Worm (Caenorhabditis elegans) whole organism, L1 larva: ENCODE measurements around the gene nhr-38.
A peak's percentile ranks its signal among the peaks of the same experiment; 100 is the strongest.

Source experiments
- C04F5.9 ChIP-seq: sonication (generic microtip); optimal IDR thresholded peaks from 2 replicates; lab custom pipeline; 2016; ENCODE audit warnings: missing genetic modification characterization, missing compliant biosample characterization
- C16A3.4 ChIP-seq: fragments of 150-350 bp; optimal IDR thresholded peaks from 2 replicates; lab custom pipeline; 2014; ENCODE audit warnings: missing biosample characterization, missing genetic modification characterization
- F16B12.6 ChIP-seq: fragments of 150-350 bp; optimal IDR thresholded peaks from 2 replicates; lab custom pipeline; 2014; ENCODE audit warnings: missing biosample characterization, missing genetic modification characterization
- aha-1 ChIP-seq: fragments of 150-350 bp; optimal IDR thresholded peaks from 2 replicates; lab custom pipeline; 2014; ENCODE audit warnings: missing biosample characterization, missing genetic modification characterization
- alr-1 ChIP-seq: fragments of 200-800 bp; sonication (Bioruptor generic); optimal IDR thresholded peaks from 2 replicates; lab custom pipeline; 2018; ENCODE audit warnings: borderline replicate concordance, mild to moderate bottlenecking, missing genetic modification characterization, missing compliant biosample characterization
- ceh-82 ChIP-seq, 3 experiments: fragments of 150-350 bp in 1 of 3; sonication (generic microtip) in 2 of 3; optimal IDR thresholded peaks; 2 replicates each; lab custom pipeline; 2014 to 2017; ENCODE audit warnings: missing biosample characterization in 3 of 3, missing genetic modification characterization in 3 of 3
- ceh-88 ChIP-seq: fragments of 200-800 bp; sonication (Bioruptor generic); IDR thresholded peaks from 2 replicates; pipeline ENCODE4 v1.3.6; 2022; ENCODE audit warnings: missing genetic modification characterization, missing compliant biosample characterization
- ceh-90 ChIP-seq: sonication (generic microtip); optimal IDR thresholded peaks from 2 replicates; lab custom pipeline; 2016; ENCODE audit warnings: missing genetic modification characterization, missing compliant biosample characterization
- dpl-1 ChIP-seq, 3 experiments: fragments of 150-350 bp in 2 of 3; sonication (generic microtip) in 1 of 3; optimal IDR thresholded peaks; 2 replicates each; lab custom pipeline; 2014 to 2017; ENCODE audit warnings: missing biosample characterization in 3 of 3, missing genetic modification characterization in 3 of 3, missing genetic modification reagents in 3 of 3
- dsc-1 ChIP-seq: sonication (generic microtip); optimal IDR thresholded peaks from 2 replicates; lab custom pipeline; 2016; ENCODE audit warnings: mild to moderate bottlenecking, missing genetic modification characterization, missing compliant biosample characterization
- efl-1 ChIP-seq, 4 experiments: fragments of 150-350 bp; optimal IDR thresholded peaks in 3 of 4; peaks in 1 of 4; 1 replicate in 1 of 4; 2 replicates in 3 of 4; lab custom pipeline; 2014; ENCODE audit warnings: missing biosample characterization in 2 of 4, missing genetic modification characterization in 2 of 4, missing genetic modification reagents in 2 of 4
- egl-13 ChIP-seq: sonication (generic microtip); optimal IDR thresholded peaks from 2 replicates; lab custom pipeline; 2016; ENCODE audit warnings: missing genotype, missing genetic modification reagents, missing genetic modification characterization, missing compliant biosample characterization
- ets-5 ChIP-seq: fragments of 200-800 bp; sonication (Bioruptor generic); IDR thresholded peaks from 2 replicates; pipeline ENCODE4 v1.3.6; 2022; ENCODE audit warnings: missing genetic modification characterization, missing compliant biosample characterization
- fkh-10 ChIP-seq: sonication (generic microtip); optimal IDR thresholded peaks from 2 replicates; lab custom pipeline; 2017; ENCODE audit warnings: missing biosample characterization, missing genetic modification reagents, missing genetic modification characterization
- fkh-8 ChIP-seq: sonication (generic microtip); optimal IDR thresholded peaks from 2 replicates; lab custom pipeline; 2016; ENCODE audit warnings: mild to moderate bottlenecking, missing genetic modification characterization, missing compliant biosample characterization
- fos-1 ChIP-seq: fragments of 150-350 bp; optimal IDR thresholded peaks from 2 replicates; lab custom pipeline; 2014; ENCODE audit warnings: missing biosample characterization, missing genetic modification characterization
- grh-1 ChIP-seq: fragments of 200-800 bp; sonication (Bioruptor generic); IDR thresholded peaks from 2 replicates; pipeline ENCODE4 v1.3.6; 2022; ENCODE audit warnings: missing genetic modification reagents, missing genetic modification characterization, missing compliant biosample characterization
- hlh-17 ChIP-seq: fragments of 200-800 bp; sonication (Bioruptor generic); optimal IDR thresholded peaks from 2 replicates; lab custom pipeline; 2018; ENCODE audit warnings: missing genetic modification characterization, mild to moderate bottlenecking, missing compliant biosample characterization, moderate library complexity, borderline replicate concordance
- irx-1 ChIP-seq: sonication (generic microtip); optimal IDR thresholded peaks from 2 replicates; lab custom pipeline; 2016; ENCODE audit warnings: missing genetic modification characterization, missing compliant biosample characterization
- isw-1 ChIP-seq: fragments of 200-800 bp; sonication (Bioruptor generic); IDR thresholded peaks from 2 replicates; pipeline ENCODE4 v1.3.6; 2022; ENCODE audit warnings: missing genetic modification characterization, missing compliant biosample characterization
- jun-1 ChIP-seq: fragments of 150-350 bp; optimal IDR thresholded peaks from 2 replicates; lab custom pipeline; 2014; ENCODE audit warnings: missing biosample characterization, missing genetic modification reagents, missing genetic modification characterization
- lin-13 ChIP-seq: fragments of 150-350 bp; optimal IDR thresholded peaks from 2 replicates; lab custom pipeline; 2014; ENCODE audit warnings: missing biosample characterization, missing genetic modification reagents, missing genetic modification characterization
- lin-35 ChIP-seq, 2 experiments: fragments of 150-350 bp; optimal IDR thresholded peaks; 2 replicates each; lab custom pipeline; 2014; ENCODE audit warnings: missing biosample characterization in 2 of 2, missing genetic modification characterization in 2 of 2, missing genetic modification reagents in 2 of 2
- lir-3 ChIP-seq: sonication (generic microtip); optimal IDR thresholded peaks from 2 replicates; lab custom pipeline; 2016; ENCODE audit warnings: mild to moderate bottlenecking, missing genetic modification characterization, moderate library complexity, missing compliant biosample characterization; ENCODE audit not compliant: poor library complexity
- lsy-2 ChIP-seq, 2 experiments: fragments of 150-350 bp; optimal IDR thresholded peaks; 2 replicates each; lab custom pipeline; 2014; ENCODE audit warnings: missing biosample characterization in 2 of 2, missing genetic modification characterization in 2 of 2
- mab-9 ChIP-seq: fragments of 200-800 bp; sonication (Bioruptor generic); IDR thresholded peaks from 2 replicates; pipeline ENCODE4 v1.3.6; 2022; ENCODE audit warnings: missing genetic modification reagents, missing genetic modification characterization, missing compliant biosample characterization
- mep-1 ChIP-seq: fragments of 150-350 bp; optimal IDR thresholded peaks from 2 replicates; lab custom pipeline; 2014; ENCODE audit warnings: missing biosample characterization, missing genetic modification characterization
- nhr-11 ChIP-seq: fragments of 150-350 bp; optimal IDR thresholded peaks from 2 replicates; lab custom pipeline; 2014; ENCODE audit warnings: missing biosample characterization, missing genetic modification characterization
- nhr-19 ChIP-seq: fragments of 200-800 bp; sonication (Bioruptor generic); conservative IDR thresholded peaks from 2 replicates; pipeline ENCODE4 v1.3.6; 2022; ENCODE audit warnings: missing genetic modification characterization, missing compliant biosample characterization
- nhr-20 ChIP-seq: sonication (generic microtip); optimal IDR thresholded peaks from 2 replicates; lab custom pipeline; 2016; ENCODE audit warnings: mild to moderate bottlenecking, missing genetic modification characterization, missing compliant biosample characterization
- nhr-237 ChIP-seq: fragments of 150-350 bp; optimal IDR thresholded peaks from 2 replicates; lab custom pipeline; 2014; ENCODE audit warnings: missing biosample characterization, missing genetic modification characterization
- nhr-28 ChIP-seq: fragments of 150-350 bp; optimal IDR thresholded peaks from 2 replicates; lab custom pipeline; 2014; ENCODE audit warnings: missing biosample characterization, missing genetic modification characterization
- nhr-71 ChIP-seq: sonication (generic microtip); optimal IDR thresholded peaks from 2 replicates; lab custom pipeline; 2016; ENCODE audit warnings: mild to moderate bottlenecking, missing genetic modification characterization, moderate library complexity, missing compliant biosample characterization
- nhr-76 ChIP-seq: sonication (generic microtip); optimal IDR thresholded peaks from 2 replicates; lab custom pipeline; 2017; ENCODE audit warnings: missing biosample characterization, missing genetic modification characterization
- nhr-77 ChIP-seq: fragments of 150-350 bp; optimal IDR thresholded peaks from 2 replicates; lab custom pipeline; 2014; ENCODE audit warnings: missing biosample characterization, missing genetic modification characterization
- nhr-84 ChIP-seq: sonication (generic microtip); optimal IDR thresholded peaks from 2 replicates; lab custom pipeline; 2017; ENCODE audit warnings: missing biosample characterization, missing genetic modification characterization
- nhr-85 ChIP-seq: sonication (generic microtip); peaks from one replicate; lab custom pipeline; 2016; ENCODE audit warnings: missing genetic modification characterization, inconsistent platforms, missing compliant biosample characterization
- nhr-90 ChIP-seq: sonication (generic microtip); optimal IDR thresholded peaks from 2 replicates; lab custom pipeline; 2016; ENCODE audit warnings: mild to moderate bottlenecking, missing genetic modification characterization, missing compliant biosample characterization; ENCODE audit not compliant: poor library complexity
- pag-3 ChIP-seq: sonication (generic microtip); optimal IDR thresholded peaks from 2 replicates; lab custom pipeline; 2017; ENCODE audit warnings: missing genetic modification characterization, mild to moderate bottlenecking, missing compliant biosample characterization, antibody characterized with exemption, borderline replicate concordance; ENCODE audit not compliant: insufficient read depth
- pax-3 ChIP-seq: fragments of 200-800 bp; sonication (Bioruptor generic); optimal IDR thresholded peaks from 2 replicates; lab custom pipeline; 2018; ENCODE audit warnings: mild to moderate bottlenecking, missing genetic modification characterization, moderate library complexity, missing compliant biosample characterization
- rnt-1 ChIP-seq: sonication (generic microtip); optimal IDR thresholded peaks from 2 replicates; lab custom pipeline; 2016; ENCODE audit warnings: mild to moderate bottlenecking, missing genetic modification characterization, moderate library complexity, missing compliant biosample characterization
- skn-1 ChIP-seq: fragments of 150-350 bp; optimal IDR thresholded peaks from 2 replicates; lab custom pipeline; 2014; ENCODE audit warnings: missing biosample characterization, missing genetic modification characterization
- sptf-1 ChIP-seq: fragments of 150-350 bp; optimal IDR thresholded peaks from 2 replicates; lab custom pipeline; 2014; ENCODE audit warnings: missing biosample characterization, missing genetic modification characterization
- tlp-1 ChIP-seq: fragments of 150-350 bp; optimal IDR thresholded peaks from 2 replicates; lab custom pipeline; 2014; ENCODE audit warnings: missing biosample characterization, missing genetic modification characterization
- unc-86 ChIP-seq: sonication (generic microtip); optimal IDR thresholded peaks from 2 replicates; lab custom pipeline; 2016; ENCODE audit warnings: missing genetic modification characterization, missing compliant biosample characterization
- unc-98 ChIP-seq: fragments of 200-800 bp; sonication (Bioruptor generic); IDR thresholded peaks from 2 replicates; pipeline ENCODE4 v1.3.6; 2022; ENCODE audit warnings: missing genetic modification characterization, missing compliant biosample characterization
- xbp-1 ChIP-seq: sonication (generic microtip); optimal IDR thresholded peaks from 2 replicates; lab custom pipeline; 2016; ENCODE audit warnings: missing genetic modification characterization, missing compliant biosample characterization
- ztf-11 ChIP-seq, 2 experiments: sonication (generic microtip); optimal IDR thresholded peaks; 2 replicates each; lab custom pipeline; 2016 to 2017; ENCODE audit warnings: missing genetic modification characterization in 2 of 2, missing biosample characterization in 1 of 2, missing compliant biosample characterization in 1 of 2
- ztf-4 ChIP-seq: fragments of 150-350 bp; optimal IDR thresholded peaks from 2 replicates; lab custom pipeline; 2014; ENCODE audit warnings: missing biosample characterization, missing genetic modification characterization

nhr-38 gene

ce11 chrIV:9669969-9670368, 40.0 kb upstream of the nhr-38 start (continued):
- TF ChIP-seq xbp-1 (tag; lab: Kevin White, UChicago) (peak; percentile 57), nhr-19 (GFP tag; lab: Robert Waterston, UW) (peak; percentile 73), irx-1 (tag; lab: Kevin White, UChicago) (peak; percentile 34), pag-3 (no peak), skn-1 (tag; lab: Kevin White, UChicago) (peak; percentile 20), nhr-84 (tag; lab: Kevin White, UChicago) (no peak), ztf-4 (tag; lab: Kevin White, UChicago) (peak; percentile 25), nhr-237 (no peak), jun-1 (tag; lab: Kevin White, UChicago) (peak; percentile 56), grh-1 (GFP tag; lab: Robert Waterston, UW) (peak; percentile 79), tlp-1 (tag; lab: Kevin White, UChicago) (no peak), mep-1 (tag; lab: Kevin White, UChicago) (peak; percentile 88), efl-1 (optimal IDR thresholded peaks at IDR 0.05; lab: Kevin White, UChicago) (peak; percentile 51 to 56), efl-1 (GFP tag; optimal IDR thresholded peaks at IDR 0.05 in 1 of 2; lab: Kevin White, UChicago) (peak; percentile 30 to 95), nhr-71 (peak; percentile 90), hlh-17 (GFP tag; lab: Kevin White, UChicago) (no peak), C04F5.9 (tag; lab: Kevin White, UChicago) (peak; percentile 24), nhr-11 (tag; lab: Kevin White, UChicago) (peak; percentile 7), unc-86 (no peak)

- TF ChIP-seq nhr-28 (no peak), mab-9 (GFP tag; lab: Robert Waterston, UW) (no peak), nhr-85 (tag; lab: Kevin White, UChicago) (peak; percentile 98), nhr-237 (peak; percentile 46), ztf-11 (tag; optimal IDR thresholded peaks at IDR 0.05; lab: Kevin White, UChicago) (no peak), isw-1 (GFP tag; lab: Robert Waterston, UW) (no peak; the same call in 1 of the 2 replicates), egl-13 (tag; lab: Kevin White, UChicago) (no peak), nhr-77 (tag; lab: Kevin White, UChicago) (peak; percentile 79), unc-98 (no peak), alr-1 (no peak), lir-3 (tag; lab: Kevin White, UChicago) (peak; percentile 29), ets-5 (GFP tag; lab: Robert Waterston, UW) (no peak), lin-13 (GFP tag; lab: Kevin White, UChicago) (peak; percentile 11), fkh-10 (GFP tag; lab: Kevin White, UChicago) (no peak), lsy-2 (tag; optimal IDR thresholded peaks at IDR 0.05; lab: Kevin White, UChicago) (peak; percentile 53 to 64), rnt-1 (peak; percentile 30), ceh-88 (0 out of 2 replicates have a peak, but pooled peaks have one; percentile 10), aha-1 (no peak), pax-3 (tag; lab: Kevin White, UChicago) (peak; percentile 54), sptf-1 (tag; lab: Kevin White, UChicago) (no peak), nhr-76 (tag; lab: Kevin White, UChicago) (no peak), nhr-20 (tag; lab: Kevin White, UChicago) (peak; percentile 97), nhr-11 (tag; lab: Kevin White, UChicago) (no peak), C16A3.4 (tag; lab: Kevin White, UChicago) (peak; percentile 40), fkh-8 (tag; lab: Kevin White, UChicago) (no peak), nhr-90 (peak; percentile 70), dpl-1 (GFP tag; optimal IDR thresholded peaks at IDR 0.05; lab: Kevin White, UChicago) (peak in 2 of 3 experiments; percentile 14 to 39), fos-1 (tag; lab: Kevin White, UChicago) (peak; percentile 16), efl-1 (optimal IDR thresholded peaks at IDR 0.05; lab: Kevin White, UChicago) (peak; percentile 7 to 40), efl-1 (GFP tag; optimal IDR thresholded peaks at IDR 0.05 in 1 of 2; lab: Kevin White, UChicago) (peak; percentile 6 to 87), ceh-82 (tag; optimal IDR thresholded peaks at IDR 0.05; lab: Kevin White, UChicago) (no peak), F16B12.6 (tag; lab: Kevin White, UChicago) (no peak), lin-35 (GFP tag; optimal IDR thresholded peaks at IDR 0.05; lab: Kevin White, UChicago) (peak in 1 of 2 experiments; percentile 69), dsc-1 (no peak), ceh-90 (no peak), nhr-19 (GFP tag; lab: Robert Waterston, UW) (peak; percentile 62)
These were observed 38.9 kb upstream of the nhr-38 start for ce11 chrIV:9671001-9671652.
